Worm (Caenorhabditis elegans): ENCODE measurements around the gene R07B1.7.

The R07B1.7 gene

ce11 chrX:9837989-9838541, 30.9 kb upstream of the R07B1.7 start, which contains the start of gene ipla-2 (continued):
- TF ChIP-seq ets-4 (tag; optimal IDR thresholded peaks at IDR 0.05) = no peak
- no peak for TF ChIP-seq ceh-14 (tag; optimal IDR thresholded peaks at IDR 0.05)
- no peak for TF ChIP-seq K02D7.2 (tag; optimal IDR thresholded peaks at IDR 0.05)
- TF ChIP-seq pag-3 (tag; optimal IDR thresholded peaks at IDR 0.05; ENCODE audit: borderline replicate concordance) = no peak
- TF ChIP-seq ceh-19 (GFP tag; optimal IDR thresholded peaks at IDR 0.05) = no peak
- peak; percentile 95 for TF ChIP-seq hlh-30 (tag; optimal IDR thresholded peaks at IDR 0.05; ENCODE audit: insufficient read depth)
- TF ChIP-seq ceh-34 (tag; optimal IDR thresholded peaks at IDR 0.05) = no peak
- no peak for TF ChIP-seq nhr-232 (tag; optimal IDR thresholded peaks at IDR 0.05)
- no peak for TF ChIP-seq lim-6 (tag; optimal IDR thresholded peaks at IDR 0.05)
- TF ChIP-seq ceh-45 (GFP tag; IDR thresholded peaks at IDR 0.05) = no peak
- no peak for TF ChIP-seq F13H6.1 (tag; optimal IDR thresholded peaks at IDR 0.05)
- TF ChIP-seq pros-1 (tag; optimal IDR thresholded peaks at IDR 0.05) = no peak
- no peak for TF ChIP-seq ceh-6 (GFP tag; optimal IDR thresholded peaks at IDR 0.05)
- TF ChIP-seq ceh-48 (tag; optimal IDR thresholded peaks at IDR 0.05) = no peak
- no peak for TF ChIP-seq syd-9 (tag; optimal IDR thresholded peaks at IDR 0.05)
- no peak for TF ChIP-seq madf-2 (tag; optimal IDR thresholded peaks at IDR 0.05)
- no peak for TF ChIP-seq ceh-2 (tag; optimal IDR thresholded peaks at IDR 0.05)
- TF ChIP-seq ama-1 (optimal IDR thresholded peaks at IDR 0.05) = no peak
- no peak for TF ChIP-seq odd-2 (tag; optimal IDR thresholded peaks at IDR 0.05)

ce11 chrX:9840864-9841263, 28.1 kb upstream of the R07B1.7 start:
- TF ChIP-seq ceh-14 (tag; optimal IDR thresholded peaks at IDR 0.05) (no peak), hlh-30 (tag; optimal IDR thresholded peaks at IDR 0.05; ENCODE audit: insufficient read depth) (no peak), unc-55 (GFP tag; optimal IDR thresholded peaks at IDR 0.05) (peak; percentile 65), fkh-6 (tag; optimal IDR thresholded peaks at IDR 0.05) (no peak)

- peak; percentile 13 for TF ChIP-seq rnt-1 (tag; optimal IDR thresholded peaks at IDR 0.05)
- no peak for TF ChIP-seq dve-1 (tag; optimal IDR thresholded peaks at IDR 0.05)
Observed at ce11 chrX:9842102-9842501, 26.8 kb upstream of the R07B1.7 start.

ce11 chrX:9843568-9843967, 25.4 kb upstream of the R07B1.7 start:
- TF ChIP-seq unc-55 (GFP tag; optimal IDR thresholded peaks at IDR 0.05) (peak; percentile 53), ceh-19 (GFP tag; optimal IDR thresholded peaks at IDR 0.05) (no peak), C08G9.2 (tag; optimal IDR thresholded peaks at IDR 0.05) (no peak), pat-9 (tag; optimal IDR thresholded peaks at IDR 0.05) (no peak), mec-3 (tag; optimal IDR thresholded peaks at IDR 0.05; ENCODE audit: borderline replicate concordance) (no peak)

- TF ChIP-seq nfya-1 (tag; optimal IDR thresholded peaks at IDR 0.05) = peak; percentile 27
- TF ChIP-seq pat-9 (tag; optimal IDR thresholded peaks at IDR 0.05) = no peak
- TF ChIP-seq unc-55 (GFP tag; optimal IDR thresholded peaks at IDR 0.05) = peak; percentile 14
Observed at ce11 chrX:9845916-9846315, 23.0 kb upstream of the R07B1.7 start.

- TF ChIP-seq eyg-1 (tag; optimal IDR thresholded peaks at IDR 0.05) (no peak), ceh-9 (tag; optimal IDR thresholded peaks at IDR 0.05) (no peak), C38D4.7 (GFP tag; optimal IDR thresholded peaks at IDR 0.05) (no peak), nfya-1 (tag; optimal IDR thresholded peaks at IDR 0.05) (no peak), ceh-18 (tag; optimal IDR thresholded peaks at IDR 0.05) (no peak), pag-3 (tag; optimal IDR thresholded peaks at IDR 0.05; ENCODE audit: borderline replicate concordance) (no peak), ceh-22 (tag; optimal IDR thresholded peaks at IDR 0.05) (no peak), lim-6 (tag; optimal IDR thresholded peaks at IDR 0.05) (no peak), zip-5 (tag; optimal IDR thresholded peaks at IDR 0.05) (no peak), ceh-14 (tag; optimal IDR thresholded peaks at IDR 0.05) (no peak), K09A11.1 (tag; optimal IDR thresholded peaks at IDR 0.05; ENCODE audit: insufficient read depth) (no peak), unc-86 (tag; optimal IDR thresholded peaks at IDR 0.05) (no peak), ceh-34 (tag; optimal IDR thresholded peaks at IDR 0.05) (no peak), pros-1 (tag; optimal IDR thresholded peaks at IDR 0.05) (no peak), lin-11 (tag; optimal IDR thresholded peaks at IDR 0.05) (no peak), dve-1 (tag; optimal IDR thresholded peaks at IDR 0.05) (no peak)
Observed at ce11 chrX:9846975-9847374, 21.9 kb upstream of the R07B1.7 start, which contains the start of gene vab-15. Gene vab-15, plus strand, starts transcription at chrX:9847275.

Measured in whole organism, late embryonic.